Fruit fly (Drosophila melanogaster) whole organism, embryonic: ENCODE data around the gene CG15414.
A peak's percentile ranks its signal among the peaks of the same experiment; 100 is the strongest.

Source experiments
- Adf1 ChIP-seq: fragments of 200-800 bp; sonication (Bioruptor generic); IDR thresholded peaks from 2 replicates; pipeline ENCODE4 v1.3.6; 2022; ENCODE audit warnings: missing biosample characterization, missing genetic modification characterization
- Asciz ChIP-seq: fragments of 200-800 bp; sonication (Bioruptor generic); optimal IDR thresholded peaks from 2 replicates; lab custom pipeline; 2017; ENCODE audit warnings: missing biosample characterization, mild to moderate bottlenecking, missing genetic modification characterization, missing genetic modification reagents
- BtbVII ChIP-seq: fragments of 200-800 bp; sonication (Bioruptor generic); optimal IDR thresholded peaks from 3 replicates; lab custom pipeline; 2017; ENCODE audit warnings: missing biosample characterization, mild to moderate bottlenecking, missing genetic modification characterization
- CG1024 ChIP-seq: fragments of 200-800 bp; sonication (Bioruptor generic); IDR thresholded peaks from 2 replicates; pipeline ENCODE4 v1.3.6; 2022; ENCODE audit warnings: missing biosample characterization, missing genetic modification characterization
- CG14965 ChIP-seq: fragments of 200-800 bp; sonication (Bioruptor generic); optimal IDR thresholded peaks from 2 replicates; lab custom pipeline; 2016; ENCODE audit warnings: missing biosample characterization, missing genetic modification characterization, borderline replicate concordance
- CG15601 ChIP-seq: fragments of 200-800 bp; sonication (Bioruptor generic); optimal IDR thresholded peaks from 3 replicates; lab custom pipeline; 2019; ENCODE audit warnings: missing biosample characterization, mild to moderate bottlenecking, missing genetic modification characterization, moderate library complexity
- CG1647 ChIP-seq: fragments of 200-800 bp; sonication (Bioruptor generic); optimal IDR thresholded peaks from 3 replicates; lab custom pipeline; 2016; ENCODE audit warnings: missing biosample characterization, missing genetic modification characterization
- CG16779 ChIP-seq: fragments of 200-800 bp; sonication (Bioruptor generic); IDR thresholded peaks from 2 replicates; pipeline ENCODE4 v1.3.6; 2022; ENCODE audit warnings: missing biosample characterization, missing genetic modification characterization
- CG16815 ChIP-seq: fragments of 200-800 bp; sonication (Bioruptor generic); optimal IDR thresholded peaks from 3 replicates; lab custom pipeline; 2017; ENCODE audit warnings: missing biosample characterization, mild to moderate bottlenecking, missing genetic modification characterization
- CG18764 ChIP-seq: fragments of 200-800 bp; sonication (Bioruptor generic); optimal IDR thresholded peaks from 3 replicates; lab custom pipeline; 2016; ENCODE audit warnings: missing biosample characterization, missing genetic modification characterization
- CG2129 ChIP-seq: fragments of 200-800 bp; sonication (Bioruptor generic); IDR thresholded peaks from 2 replicates; pipeline ENCODE4 v1.3.6; 2022; ENCODE audit warnings: missing biosample characterization, missing genetic modification characterization; ENCODE audit not compliant: partially characterized antibody
- CG33213 ChIP-seq: fragments of 200-800 bp; sonication (Bioruptor generic); optimal IDR thresholded peaks from 3 replicates; lab custom pipeline; 2016; ENCODE audit warnings: missing biosample characterization, missing genetic modification characterization
- CG34376 ChIP-seq: fragments of 200-800 bp; sonication (Bioruptor generic); optimal IDR thresholded peaks from 2 replicates; lab custom pipeline; 2018; ENCODE audit warnings: missing biosample characterization, mild to moderate bottlenecking, missing genetic modification characterization
- CG4617 ChIP-seq: fragments of 200-800 bp; sonication (Bioruptor generic); optimal IDR thresholded peaks from 3 replicates; lab custom pipeline; 2016; ENCODE audit warnings: missing biosample characterization, missing genetic modification characterization, borderline replicate concordance
- CG7372 ChIP-seq: fragments of 200-800 bp; sonication (Bioruptor generic); IDR thresholded peaks from 2 replicates; pipeline ENCODE4 v1.3.6; 2022; ENCODE audit warnings: missing biosample characterization, missing genetic modification characterization
- CG7928 ChIP-seq: fragments of 200-800 bp; sonication (Bioruptor generic); optimal IDR thresholded peaks from 2 replicates; lab custom pipeline; 2017; ENCODE audit warnings: missing biosample characterization, mild to moderate bottlenecking, missing genetic modification characterization
- CG8089 ChIP-seq: fragments of 200-800 bp; sonication (Bioruptor generic); optimal IDR thresholded peaks from 3 replicates; lab custom pipeline; 2016; ENCODE audit warnings: missing biosample characterization, missing genetic modification characterization
- CG8290 ChIP-seq, 3 experiments: fragments of 200-800 bp; sonication (Bioruptor generic); optimal IDR thresholded peaks; 2 replicates each; lab custom pipeline; 2016 to 2019; ENCODE audit warnings: missing biosample characterization in 3 of 3, missing genetic modification characterization in 3 of 3, mild to moderate bottlenecking in 2 of 3, moderate library complexity in 1 of 3
- CG8388 ChIP-seq: fragments of 200-800 bp; sonication (Bioruptor generic); optimal IDR thresholded peaks from 2 replicates; lab custom pipeline; 2019; ENCODE audit warnings: missing biosample characterization, mild to moderate bottlenecking, missing genetic modification characterization, moderate library complexity
- CTCF ChIP-seq: fragments of 200-800 bp; sonication (Bioruptor generic); optimal IDR thresholded peaks from 2 replicates; lab custom pipeline; 2017; ENCODE audit warnings: missing biosample characterization, mild to moderate bottlenecking, missing genetic modification characterization, moderate library complexity
- Camta ChIP-seq: fragments of 200-800 bp; sonication (Bioruptor generic); optimal IDR thresholded peaks from 2 replicates; lab custom pipeline; 2016; ENCODE audit warnings: missing biosample characterization, missing genetic modification characterization
- CkIIα-i1 ChIP-seq: fragments of 200-800 bp; sonication (Bioruptor generic); IDR thresholded peaks from 2 replicates; pipeline ENCODE4 v1.3.6; 2022; ENCODE audit warnings: missing biosample characterization, missing genetic modification characterization
- Dll ChIP-seq: fragments of 200-800 bp; sonication (Bioruptor generic); IDR thresholded peaks from 4 replicates; pipeline ENCODE4 v1.3.6; 2022; ENCODE audit warnings: missing biosample characterization, missing genetic modification characterization; ENCODE audit not compliant: partially characterized antibody
- ERR ChIP-seq: fragments of 200-800 bp; sonication (Bioruptor generic); optimal IDR thresholded peaks from 2 replicates; lab custom pipeline; 2016; ENCODE audit warnings: missing biosample characterization, missing genetic modification characterization
- Hr78 ChIP-seq, 2 experiments: fragments of 200-800 bp in 1 of 2; fragments of >200 bp in 1 of 2; sonication (Bioruptor generic) in 1 of 2; optimal IDR thresholded peaks; 2 replicates each; lab custom pipeline; 2017 to 2019; ENCODE audit warnings: missing biosample characterization in 2 of 2, missing genetic modification characterization in 2 of 2, mild to moderate bottlenecking in 1 of 2, moderate library complexity in 1 of 2
- Lhr ChIP-seq: fragments of 200-800 bp; sonication (Bioruptor generic); optimal IDR thresholded peaks from 3 replicates; lab custom pipeline; 2017; ENCODE audit warnings: mild to moderate bottlenecking, missing biosample characterization, missing genetic modification reagents, missing genetic modification characterization
- Med ChIP-seq: fragments of 200-800 bp; sonication (Bioruptor generic); peaks from one replicate; lab custom pipeline; 2016; ENCODE audit warnings: missing biosample characterization, missing genetic modification characterization, mild to moderate bottlenecking, inconsistent platforms, moderate library complexity
- NC2α ChIP-seq: fragments of 200-800 bp; sonication (Bioruptor generic); optimal IDR thresholded peaks from 2 replicates; lab custom pipeline; 2016; ENCODE audit warnings: missing biosample characterization, missing genetic modification characterization
- Nf-YC ChIP-seq: fragments of 200-800 bp; optimal IDR thresholded peaks from 3 replicates; lab custom pipeline; 2019; ENCODE audit warnings: missing biosample characterization, mild to moderate bottlenecking, missing genetic modification characterization, moderate library complexity
- Ravus ChIP-seq: fragments of 200-800 bp; sonication (Bioruptor generic); IDR thresholded peaks from 2 replicates; pipeline ENCODE4 v1.3.6; 2022; ENCODE audit warnings: missing biosample characterization, missing genetic modification characterization
- bbx ChIP-seq: fragments of 200-800 bp; sonication (Bioruptor generic); IDR thresholded peaks from 2 replicates; pipeline ENCODE4 v1.3.6; 2022; ENCODE audit warnings: missing biosample characterization, missing genetic modification characterization; ENCODE audit not compliant: partially characterized antibody
- bowl ChIP-seq: fragments of 200-800 bp; sonication (Bioruptor generic); IDR thresholded peaks from 2 replicates; pipeline ENCODE4 v1.3.6; 2022; ENCODE audit warnings: missing biosample characterization, missing genetic modification characterization
- cad ChIP-seq: fragments of >200 bp; optimal IDR thresholded peaks from 2 replicates; lab custom pipeline; 2017; ENCODE audit warnings: missing biosample characterization, missing genetic modification characterization
- ci ChIP-seq: fragments of 200-800 bp; sonication (Bioruptor generic); IDR thresholded peaks from 3 replicates; pipeline ENCODE4 v1.3.6; 2022; ENCODE audit warnings: missing biosample characterization, missing genetic modification characterization
- dimm ChIP-seq: fragments of 200-800 bp; sonication (Bioruptor generic); IDR thresholded peaks from 2 replicates; pipeline ENCODE4 v1.3.6; 2022; ENCODE audit warnings: missing biosample characterization, missing genetic modification characterization
- dpn ChIP-seq, 2 experiments: fragments of 200-800 bp; sonication (Bioruptor generic); optimal IDR thresholded peaks; 3 replicates each; lab custom pipeline; 2016; ENCODE audit warnings: missing biosample characterization in 2 of 2, missing genetic modification characterization in 2 of 2
- gt ChIP-seq: fragments of 200-800 bp; sonication (Bioruptor generic); IDR thresholded peaks from 2 replicates; pipeline ENCODE4 v1.3.6; 2022; ENCODE audit warnings: missing biosample characterization, missing genetic modification characterization
- kni ChIP-seq: fragments of 200-800 bp; sonication (Bioruptor generic); optimal IDR thresholded peaks from 3 replicates; lab custom pipeline; 2017; ENCODE audit warnings: mild to moderate bottlenecking, missing biosample characterization, missing genetic modification reagents, missing genetic modification characterization
- lola ChIP-seq, 3 experiments: fragments of >200 bp in 2 of 3; fragments of 200-800 bp in 1 of 3; sonication (Bioruptor generic) in 1 of 3; optimal IDR thresholded peaks; 2 replicates each; lab custom pipeline; 2017 to 2019; ENCODE audit warnings: missing biosample characterization in 3 of 3, missing genetic modification characterization in 3 of 3, mild to moderate bottlenecking in 1 of 3, moderate library complexity in 1 of 3
- maf-S ChIP-seq: fragments of 200-800 bp; sonication (Bioruptor generic); optimal IDR thresholded peaks from 2 replicates; lab custom pipeline; 2016; ENCODE audit warnings: missing biosample characterization, missing genetic modification characterization
- nmo ChIP-seq: fragments of 200-800 bp; sonication (Bioruptor generic); optimal IDR thresholded peaks from 2 replicates; lab custom pipeline; 2018; ENCODE audit warnings: missing biosample characterization, mild to moderate bottlenecking, missing genetic modification characterization, moderate library complexity
- phol ChIP-seq: fragments of 200-800 bp; sonication (Bioruptor generic); optimal IDR thresholded peaks from 3 replicates; lab custom pipeline; 2018; ENCODE audit warnings: missing biosample characterization, mild to moderate bottlenecking, missing genetic modification characterization, moderate library complexity
- salm ChIP-seq: fragments of 200-800 bp; sonication (Bioruptor generic); optimal IDR thresholded peaks from 2 replicates; lab custom pipeline; 2018; ENCODE audit warnings: missing biosample characterization, mild to moderate bottlenecking, missing genetic modification characterization
- sc ChIP-seq, 3 experiments: fragments of >200 bp in 2 of 3; fragments of 200-800 bp in 1 of 3; sonication (Bioruptor generic) in 1 of 3; optimal IDR thresholded peaks; 2 replicates in 2 of 3; 3 replicates in 1 of 3; lab custom pipeline; 2017; ENCODE audit warnings: mild to moderate bottlenecking in 1 of 3, missing biosample characterization in 1 of 3, missing genetic modification characterization in 1 of 3, missing genetic modification reagents in 1 of 3
- slou ChIP-seq: fragments of 200-800 bp; sonication (Bioruptor generic); optimal IDR thresholded peaks from 3 replicates; lab custom pipeline; 2016; ENCODE audit warnings: missing biosample characterization, missing genetic modification characterization
- trh ChIP-seq: fragments of 200-800 bp; sonication (Bioruptor generic); optimal IDR thresholded peaks from 2 replicates; lab custom pipeline; 2016; ENCODE audit warnings: missing biosample characterization, missing genetic modification characterization
- ttk ChIP-seq: fragments of 200-800 bp; sonication (Bioruptor generic); IDR thresholded peaks from 2 replicates; pipeline ENCODE4 v2.1.2; 2022; ENCODE audit warnings: missing biosample characterization, missing genetic modification characterization
- unc-4 ChIP-seq: fragments of 200-800 bp; sonication (Bioruptor generic); IDR thresholded peaks from 2 replicates; pipeline ENCODE4 v1.3.6; 2022; ENCODE audit warnings: missing biosample characterization, missing genetic modification characterization; ENCODE audit not compliant: partially characterized antibody
- vvl ChIP-seq: fragments of 200-800 bp; sonication (Bioruptor generic); IDR thresholded peaks from 2 replicates; pipeline ENCODE4 v1.3.6; 2022; ENCODE audit warnings: missing biosample characterization, missing genetic modification characterization
- zen2 ChIP-seq: fragments of 200-800 bp; sonication (Bioruptor generic); IDR thresholded peaks from 3 replicates; pipeline ENCODE4 v1.3.6; 2022; ENCODE audit warnings: missing biosample characterization, missing genetic modification characterization; ENCODE audit not compliant: partially characterized antibody

The CG15414 gene

dm6 chr2L:3437068-3437467 is 53.8 kb downstream of the CG15414 start (continued):
- TF ChIP-seq lola (GFP tag; optimal IDR thresholded peaks at IDR 0.05; lab: Kevin White, UChicago) (no peak), CG15601 (tag; lab: Kevin White, UChicago) (peak; percentile 25), dpn (GFP tag; optimal IDR thresholded peaks at IDR 0.05; lab: Kevin White, UChicago) (peak; percentile 6 to 13), sc (optimal IDR thresholded peaks at IDR 0.05; lab: Kevin White, UChicago) (no peak), sc (GFP tag; optimal IDR thresholded peaks at IDR 0.05; lab: Kevin White, UChicago) (no peak), Adf1 (no peak), bbx (no peak), Asciz (GFP tag; lab: Kevin White, UChicago) (peak; percentile 66), CG18764 (GFP tag; lab: Kevin White, UChicago) (no peak), CG1647 (GFP tag; lab: Kevin White, UChicago) (no peak), CG14965 (no peak), phol (peak; percentile 74), unc-4 (GFP tag; lab: Robert Waterston, UW) (no peak), CG7928 (GFP tag; lab: Kevin White, UChicago) (no peak), Lhr (GFP tag; lab: Kevin White, UChicago) (no peak), CG4617 (no peak), ERR (no peak), CG8089 (GFP tag; lab: Kevin White, UChicago) (peak; percentile 4), maf-S (GFP tag; lab: Kevin White, UChicago) (no peak), vvl (GFP tag; lab: Robert Waterston, UW) (peak; percentile 85), BtbVII (GFP tag; lab: Kevin White, UChicago) (no peak), Hr78 (GFP tag; optimal IDR thresholded peaks at IDR 0.05; lab: Kevin White, UChicago) (peak in 1 of 2 experiments; percentile 12), CG8290 (GFP tag; optimal IDR thresholded peaks at IDR 0.05; lab: Kevin White, UChicago) (no peak), CG8290 (tag; optimal IDR thresholded peaks at IDR 0.05; lab: Kevin White, UChicago) (peak in 1 of 2 experiments; percentile 56), kni (GFP tag; lab: Kevin White, UChicago) (no peak), ttk (GFP tag; lab: Robert Waterston, UW) (0 out of 2 replicates have a peak, but pooled peaks have one; percentile 41), Med (GFP tag; lab: Kevin White, UChicago) (peak; percentile 84), CG16779 (GFP tag; lab: Robert Waterston, UW) (no peak), Dll (GFP tag; lab: Robert Waterston, UW) (no peak), CkIIα-i1 (GFP tag; lab: Robert Waterston, UW) (no peak), CG33213 (GFP tag; lab: Kevin White, UChicago) (no peak), Nf-YC (peak; percentile 40), ci (peak; percentile 91), cad (GFP tag; lab: Kevin White, UChicago) (no peak), nmo (GFP tag; lab: Kevin White, UChicago) (peak; percentile 45), bowl (GFP tag; lab: Robert Waterston, UW) (peak; percentile 46; the same call in 1 of the 2 replicates), CG7372 (GFP tag; lab: Robert Waterston, UW) (0 out of 2 replicates have a peak, but pooled peaks have one; percentile 14), trh (no peak), Camta (GFP tag; lab: Kevin White, UChicago) (peak; percentile 44), gt (GFP tag; lab: Robert Waterston, UW) (no peak), CG34376 (no peak), NC2α (GFP tag; lab: Kevin White, UChicago) (no peak), CTCF (GFP tag; lab: Kevin White, UChicago) (peak; percentile 43), zen2 (GFP tag; lab: Robert Waterston, UW) (no peak), slou (no peak), dimm (GFP tag; lab: Robert Waterston, UW) (no peak), salm (tag; lab: Kevin White, UChicago) (peak; percentile 60), Ravus (GFP tag; lab: Robert Waterston, UW) (no peak), CG2129 (GFP tag; lab: Robert Waterston, UW) (no peak), CG1024 (0 out of 2 replicates have a peak, but pooled peaks have one; percentile 41), CG8388 (GFP tag; lab: Kevin White, UChicago) (peak; percentile 34), CG16815 (no peak)
